Fruit fly (Drosophila melanogaster): Measurements from ENCODE around the gene CG43675.

Gene CG43675

dm6 chr3R:9347702-9348378, 7.5 kb upstream of the CG43675 start:
- TF ChIP-seq CG34367 (tag; optimal IDR thresholded peaks at IDR 0.05) (peak; percentile 89), CG14655 (GFP tag; optimal IDR thresholded peaks at IDR 0.05) (peak; percentile 88), CG8301 (tag; optimal IDR thresholded peaks at IDR 0.05) (peak; percentile 88), CG13204 (GFP tag; optimal IDR thresholded peaks at IDR 0.05) (peak; percentile 66), CG8159 (tag; optimal IDR thresholded peaks at IDR 0.05) (peak; percentile 94), D1 (tag; optimal IDR thresholded peaks at IDR 0.05) (peak; percentile 82), Ets98B (GFP tag; IDR thresholded peaks at IDR 0.05) (peak; percentile 86), Pif1A (GFP tag; optimal IDR thresholded peaks at IDR 0.05) (peak; percentile 90), CG9948 (tag; optimal IDR thresholded peaks at IDR 0.05) (peak; percentile 92), gl (tag; optimal IDR thresholded peaks at IDR 0.05) (peak; percentile 82), CG10348 (GFP tag; IDR thresholded peaks at IDR 0.05) (peak; percentile 46; the same call in 1 of the 2 replicates), CG15710 (tag; optimal IDR thresholded peaks at IDR 0.05) (peak; percentile 91), CG4496 (GFP tag; IDR thresholded peaks at IDR 0.05) (peak; percentile 90), fd96Ca (GFP tag; IDR thresholded peaks at IDR 0.05) (peak; percentile 81; the same call in 2 of the 3 replicates), CG12605 (GFP tag; IDR thresholded peaks at IDR 0.05) (peak; percentile 80), EcR (GFP tag; optimal IDR thresholded peaks at IDR 0.05) (no peak), CG32121 (GFP tag; IDR thresholded peaks at IDR 0.05) (peak; percentile 79), CG17806 (tag; optimal IDR thresholded peaks at IDR 0.05) (peak; percentile 93), Snoo (tag; optimal IDR thresholded peaks at IDR 0.05) (peak; percentile 76), rn (GFP tag; IDR thresholded peaks at IDR 0.05) (peak; percentile 82), Pif1B (GFP tag; optimal IDR thresholded peaks at IDR 0.05) (peak; percentile 89)

DNA sequence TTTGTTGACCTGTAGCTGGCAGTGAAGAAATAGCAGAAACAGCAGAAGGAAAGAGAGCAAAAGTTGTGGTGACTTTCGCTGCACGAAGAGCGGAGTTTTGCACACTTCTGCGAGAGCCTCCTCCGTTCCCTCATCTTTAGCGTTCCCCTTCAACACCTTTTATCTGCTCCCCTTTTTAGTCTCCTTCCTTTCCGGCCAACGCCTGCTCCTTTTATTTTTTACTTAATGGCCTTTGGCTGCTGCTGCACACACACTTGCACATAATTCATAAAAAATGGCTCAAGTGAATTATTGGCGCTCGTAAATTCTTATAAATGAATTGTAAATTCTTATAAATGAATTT, 6.9 kb upstream of the CG43675 start:
- TF ChIP-seq CG4496 (GFP tag; IDR thresholded peaks at IDR 0.05) (no peak), CG10348 (GFP tag; IDR thresholded peaks at IDR 0.05) (no peak), CG12605 (GFP tag; IDR thresholded peaks at IDR 0.05) (0 out of 2 replicates have a peak, but pooled peaks have one; percentile 5), CG8159 (tag; optimal IDR thresholded peaks at IDR 0.05) (no peak), CG32121 (GFP tag; IDR thresholded peaks at IDR 0.05) (no peak), EcR (GFP tag; optimal IDR thresholded peaks at IDR 0.05) (peak; percentile 72), Ets98B (GFP tag; IDR thresholded peaks at IDR 0.05) (no peak), rn (GFP tag; IDR thresholded peaks at IDR 0.05) (no peak), CG34367 (tag; optimal IDR thresholded peaks at IDR 0.05) (no peak), CG9948 (tag; optimal IDR thresholded peaks at IDR 0.05) (no peak)

- TF ChIP-seq CG9948 (tag; optimal IDR thresholded peaks at IDR 0.05) (no peak), CG14655 (GFP tag; optimal IDR thresholded peaks at IDR 0.05) (no peak), CG17806 (tag; optimal IDR thresholded peaks at IDR 0.05) (peak; percentile 13), CG8159 (tag; optimal IDR thresholded peaks at IDR 0.05) (peak; percentile 53), fd96Ca (GFP tag; IDR thresholded peaks at IDR 0.05) (no peak), rn (GFP tag; IDR thresholded peaks at IDR 0.05) (no peak), EcR (GFP tag; optimal IDR thresholded peaks at IDR 0.05) (peak; percentile 75), Pif1B (GFP tag; optimal IDR thresholded peaks at IDR 0.05) (no peak), D1 (tag; optimal IDR thresholded peaks at IDR 0.05) (no peak)
These were observed 6.0 kb upstream of the CG43675 start for dm6 chr3R:9349267-9349820.

DNA sequence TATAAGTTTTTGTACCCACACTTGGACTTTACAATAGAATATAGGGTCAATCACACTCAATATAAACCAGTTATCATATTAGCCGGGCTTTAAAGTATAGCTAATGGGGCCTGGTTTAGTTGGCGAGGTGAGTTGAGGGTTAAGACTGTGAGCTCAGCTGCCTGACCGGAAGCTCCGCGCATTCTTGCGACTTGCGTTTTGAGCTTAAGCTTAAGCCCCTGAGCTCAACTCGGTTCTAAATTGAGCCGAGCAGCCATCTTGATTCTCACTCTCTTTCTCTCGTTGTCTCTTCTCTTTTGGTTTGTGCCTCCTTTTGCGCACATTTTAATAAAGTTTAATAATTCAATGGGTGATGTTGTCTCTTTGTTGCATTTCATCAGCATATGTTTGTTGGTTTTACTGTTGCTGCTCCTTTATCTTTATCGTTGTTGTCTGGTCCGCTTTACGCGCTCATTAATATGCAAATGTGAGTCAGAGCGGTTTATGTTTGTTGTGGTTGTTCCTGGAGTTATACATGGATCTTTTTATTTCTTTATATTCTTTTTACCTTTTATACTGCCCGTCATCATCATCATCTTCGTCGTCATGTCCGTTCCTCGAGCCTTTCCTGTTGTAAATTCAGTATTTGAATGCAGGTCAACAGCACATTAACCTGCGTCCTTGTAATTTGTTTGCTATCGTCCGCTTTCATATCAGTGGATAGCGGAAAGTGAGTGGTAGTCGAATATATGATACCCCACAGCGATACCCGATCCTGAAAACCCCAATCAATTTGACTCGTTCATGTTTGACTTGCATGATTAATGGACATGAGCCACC, 4.5 kb upstream of the CG43675 start:
- TF ChIP-seq CG9948 (tag; optimal IDR thresholded peaks at IDR 0.05): no peak
- no peak for TF ChIP-seq Pif1B (GFP tag; optimal IDR thresholded peaks at IDR 0.05)
- TF ChIP-seq CG8301 (tag; optimal IDR thresholded peaks at IDR 0.05): no peak
- TF ChIP-seq CG4496 (GFP tag; IDR thresholded peaks at IDR 0.05): no peak
- TF ChIP-seq Ets98B (GFP tag; IDR thresholded peaks at IDR 0.05): no peak
- TF ChIP-seq EcR (GFP tag; optimal IDR thresholded peaks at IDR 0.05): peak; percentile 88

DNA sequence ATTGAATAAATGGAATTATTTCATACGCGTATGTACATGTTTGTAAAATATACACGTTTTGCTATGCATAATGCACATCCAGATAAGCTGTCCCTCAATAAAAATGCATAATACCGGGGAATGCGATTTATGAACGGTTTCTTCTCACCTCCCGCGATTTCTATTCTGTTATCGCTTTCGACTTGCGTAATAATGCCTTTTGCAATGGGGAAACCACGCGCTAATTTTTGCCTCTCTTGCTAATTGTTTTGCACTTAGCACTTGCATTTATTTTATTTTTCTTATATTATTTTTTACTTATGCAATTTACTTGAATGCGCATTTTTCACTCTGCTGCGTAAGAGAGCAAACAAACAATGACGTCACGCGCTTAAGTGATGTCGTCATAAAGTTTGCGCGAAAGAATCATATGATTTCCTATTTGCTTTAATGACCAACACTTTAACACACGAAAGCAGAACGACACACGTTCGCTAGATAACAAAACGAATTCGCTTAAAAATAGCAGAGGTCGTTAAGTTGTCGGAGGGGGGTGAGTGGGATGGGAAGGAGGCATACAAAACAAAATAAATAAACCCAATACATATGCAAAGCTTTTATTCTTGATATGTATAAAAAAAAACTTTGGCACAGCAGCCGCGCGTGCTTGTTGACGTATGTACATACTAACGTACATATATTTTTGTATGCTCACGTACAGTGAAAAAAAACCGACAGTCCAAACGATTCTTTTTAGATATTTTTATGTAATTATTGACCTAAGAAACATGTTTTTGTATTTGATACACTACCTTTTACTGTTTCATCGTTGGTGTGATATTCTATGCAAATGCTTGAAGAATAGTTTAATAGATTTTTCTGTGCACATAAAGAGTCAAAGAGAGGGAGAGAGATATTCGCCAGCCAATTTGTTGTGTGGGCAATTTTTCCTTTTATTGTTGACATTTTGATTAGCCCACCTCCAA, 3.6 kb upstream of the CG43675 start:
- TF ChIP-seq gl (tag; optimal IDR thresholded peaks at IDR 0.05) (peak; percentile 14), Snoo (tag; optimal IDR thresholded peaks at IDR 0.05) (no peak), CG10348 (GFP tag; IDR thresholded peaks at IDR 0.05) (no peak), CG34367 (tag; optimal IDR thresholded peaks at IDR 0.05) (peak; percentile 18), fd96Ca (GFP tag; IDR thresholded peaks at IDR 0.05) (no peak), CG32121 (GFP tag; IDR thresholded peaks at IDR 0.05) (no peak), EcR (GFP tag; optimal IDR thresholded peaks at IDR 0.05) (no peak), CG4496 (GFP tag; IDR thresholded peaks at IDR 0.05) (no peak), CG12605 (GFP tag; IDR thresholded peaks at IDR 0.05) (no peak), CG9948 (tag; optimal IDR thresholded peaks at IDR 0.05) (peak; percentile 64), CG17806 (tag; optimal IDR thresholded peaks at IDR 0.05) (peak; percentile 70), CG15710 (tag; optimal IDR thresholded peaks at IDR 0.05) (peak; percentile 33), D1 (tag; optimal IDR thresholded peaks at IDR 0.05) (peak; percentile 61), Pif1B (GFP tag; optimal IDR thresholded peaks at IDR 0.05) (peak; percentile 58), CG8159 (tag; optimal IDR thresholded peaks at IDR 0.05) (peak; percentile 70), CG14655 (GFP tag; optimal IDR thresholded peaks at IDR 0.05) (peak; percentile 76), rn (GFP tag; IDR thresholded peaks at IDR 0.05) (no peak), Ets98B (GFP tag; IDR thresholded peaks at IDR 0.05) (no peak), Pif1A (GFP tag; optimal IDR thresholded peaks at IDR 0.05) (peak; percentile 53), CG13204 (GFP tag; optimal IDR thresholded peaks at IDR 0.05) (no peak), CG8301 (tag; optimal IDR thresholded peaks at IDR 0.05) (peak; percentile 79)

Data from whole organism, pupa.